Worm (Caenorhabditis elegans) whole organism, L1 larva: ENCODE results near the gene pin-2.

Experiments used
- ceh-63 ChIP-seq: fragments of 200-800 bp; sonication (Bioruptor generic); optimal IDR thresholded peaks from 2 replicates; lab custom pipeline; 2018; ENCODE audit warnings: mild to moderate bottlenecking, missing genetic modification characterization, missing compliant biosample characterization
- dsc-1 ChIP-seq: sonication (generic microtip); optimal IDR thresholded peaks from 2 replicates; lab custom pipeline; 2016; ENCODE audit warnings: mild to moderate bottlenecking, missing genetic modification characterization, missing compliant biosample characterization
- fkh-8 ChIP-seq: sonication (generic microtip); optimal IDR thresholded peaks from 2 replicates; lab custom pipeline; 2016; ENCODE audit warnings: mild to moderate bottlenecking, missing genetic modification characterization, missing compliant biosample characterization
- grh-1 ChIP-seq: fragments of 200-800 bp; sonication (Bioruptor generic); IDR thresholded peaks from 2 replicates; pipeline ENCODE4 v1.3.6; 2022; ENCODE audit warnings: missing genetic modification reagents, missing genetic modification characterization, missing compliant biosample characterization
- hlh-17 ChIP-seq: fragments of 200-800 bp; sonication (Bioruptor generic); optimal IDR thresholded peaks from 2 replicates; lab custom pipeline; 2018; ENCODE audit warnings: missing genetic modification characterization, mild to moderate bottlenecking, missing compliant biosample characterization, moderate library complexity, borderline replicate concordance
- lin-13 ChIP-seq: fragments of 150-350 bp; optimal IDR thresholded peaks from 2 replicates; lab custom pipeline; 2014; ENCODE audit warnings: missing biosample characterization, missing genetic modification reagents, missing genetic modification characterization
- lsy-2 ChIP-seq, 2 experiments: fragments of 150-350 bp; optimal IDR thresholded peaks; 2 replicates each; lab custom pipeline; 2014; ENCODE audit warnings: missing biosample characterization in 2 of 2, missing genetic modification characterization in 2 of 2
- mep-1 ChIP-seq: fragments of 150-350 bp; optimal IDR thresholded peaks from 2 replicates; lab custom pipeline; 2014; ENCODE audit warnings: missing biosample characterization, missing genetic modification characterization
- nhr-237 ChIP-seq: fragments of 150-350 bp; optimal IDR thresholded peaks from 2 replicates; lab custom pipeline; 2014; ENCODE audit warnings: missing biosample characterization, missing genetic modification characterization
- nhr-90 ChIP-seq: sonication (generic microtip); optimal IDR thresholded peaks from 2 replicates; lab custom pipeline; 2016; ENCODE audit warnings: mild to moderate bottlenecking, missing genetic modification characterization, missing compliant biosample characterization; ENCODE audit not compliant: poor library complexity
- pqm-1 ChIP-seq: sonication (generic microtip); optimal IDR thresholded peaks from 3 replicates; lab custom pipeline; 2017; ENCODE audit warnings: missing biosample characterization, missing genetic modification characterization
- tbx-2 ChIP-seq: sonication (generic microtip); optimal IDR thresholded peaks from 2 replicates; lab custom pipeline; 2016; ENCODE audit warnings: missing genetic modification characterization, missing compliant biosample characterization
- unc-62 ChIP-seq: fragments of 150-350 bp; optimal IDR thresholded peaks from 2 replicates; lab custom pipeline; 2014; ENCODE audit warnings: missing biosample characterization, missing genetic modification reagents, missing genetic modification characterization

- no peak for TF ChIP-seq lin-13 (GFP tag; lab: Kevin White, UChicago)
- TF ChIP-seq grh-1 (GFP tag; lab: Robert Waterston, UW), result no peak
- TF ChIP-seq ceh-63 (GFP tag; lab: Kevin White, UChicago), result peak; percentile 53
- TF ChIP-seq tbx-2 (tag; lab: Kevin White, UChicago), result peak; percentile 25
- peak in 1 of 2 experiments; percentile 24 for TF ChIP-seq lsy-2 (tag; optimal IDR thresholded peaks at IDR 0.05; lab: Kevin White, UChicago)
- no peak for TF ChIP-seq nhr-237 (tag; lab: Kevin White, UChicago)
- no peak for TF ChIP-seq dsc-1 (tag; lab: Kevin White, UChicago)
- no peak for TF ChIP-seq nhr-90
- no peak for TF ChIP-seq fkh-8 (tag; lab: Kevin White, UChicago)
- no peak for TF ChIP-seq hlh-17 (GFP tag; lab: Kevin White, UChicago)
- no peak for TF ChIP-seq pqm-1 (tag; lab: Kevin White, UChicago)
- no peak for TF ChIP-seq unc-62 (GFP tag; lab: Kevin White, UChicago)
- no peak for TF ChIP-seq mep-1
Observed at ce11 chrIV:12842895-12843294, 49.2 kb downstream of the pin-2 start.
